Fruit fly (Drosophila melanogaster): ENCODE data around the gene Bin1.

Gene Bin1

dm6 chr3R:16152369-16152768 is 37.0 kb downstream of the Bin1 start:
- TF ChIP-seq Pif1B (GFP tag; optimal IDR thresholded peaks at IDR 0.05): no peak
- no peak for TF ChIP-seq Ets98B (GFP tag; IDR thresholded peaks at IDR 0.05)
- no peak for TF ChIP-seq CG15710 (tag; optimal IDR thresholded peaks at IDR 0.05)
- no peak for TF ChIP-seq Snoo (tag; optimal IDR thresholded peaks at IDR 0.05)
- TF ChIP-seq CG4496 (GFP tag; IDR thresholded peaks at IDR 0.05): no peak
- TF ChIP-seq CG8301 (tag; optimal IDR thresholded peaks at IDR 0.05): no peak
- TF ChIP-seq CG32121 (GFP tag; IDR thresholded peaks at IDR 0.05): peak; percentile 25; the same call in 1 of the 2 replicates

DNA sequence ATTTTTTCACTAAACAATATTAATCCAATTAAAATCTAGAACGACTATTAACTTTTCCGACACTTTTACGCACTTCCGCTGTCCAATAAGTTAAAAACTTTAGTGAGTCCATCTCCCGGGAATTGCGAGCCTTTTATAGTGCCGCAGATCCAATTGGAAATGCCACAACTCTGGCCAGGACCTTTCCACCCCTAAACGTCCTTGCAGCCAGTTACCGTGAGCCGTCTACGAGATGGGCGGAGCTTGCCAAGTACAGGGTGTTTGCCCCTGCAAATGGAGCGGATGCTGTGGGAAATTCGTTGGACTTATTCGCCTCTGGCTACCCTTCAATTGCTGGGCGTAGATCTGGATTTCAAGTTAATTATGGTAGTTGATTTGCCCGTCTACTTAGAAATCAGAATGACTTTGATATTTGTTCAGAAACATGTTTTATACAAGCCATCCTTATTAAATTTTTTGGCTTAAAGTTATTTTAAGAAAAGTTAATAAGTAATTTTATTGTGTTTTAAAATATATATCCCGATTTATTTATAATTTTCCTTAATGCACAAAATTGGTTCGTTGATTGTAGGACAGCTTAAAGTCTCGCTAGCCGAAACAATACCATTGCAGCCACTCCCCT is 38.0 kb downstream of the Bin1 start, which contains the start of gene Fer2:
Gene Fer2 (minus strand): TSS at position 74 of the 622 bp plus-strand sequence.
- peak; percentile 28 for TF ChIP-seq CG17806 (tag; optimal IDR thresholded peaks at IDR 0.05)
- TF ChIP-seq CG15710 (tag; optimal IDR thresholded peaks at IDR 0.05): peak; percentile 15
- TF ChIP-seq fd96Ca (GFP tag; IDR thresholded peaks at IDR 0.05): no peak
- peak; percentile 13 for TF ChIP-seq CG8301 (tag; optimal IDR thresholded peaks at IDR 0.05)
- peak; percentile 77 for TF ChIP-seq CG8159 (tag; optimal IDR thresholded peaks at IDR 0.05)

DNA sequence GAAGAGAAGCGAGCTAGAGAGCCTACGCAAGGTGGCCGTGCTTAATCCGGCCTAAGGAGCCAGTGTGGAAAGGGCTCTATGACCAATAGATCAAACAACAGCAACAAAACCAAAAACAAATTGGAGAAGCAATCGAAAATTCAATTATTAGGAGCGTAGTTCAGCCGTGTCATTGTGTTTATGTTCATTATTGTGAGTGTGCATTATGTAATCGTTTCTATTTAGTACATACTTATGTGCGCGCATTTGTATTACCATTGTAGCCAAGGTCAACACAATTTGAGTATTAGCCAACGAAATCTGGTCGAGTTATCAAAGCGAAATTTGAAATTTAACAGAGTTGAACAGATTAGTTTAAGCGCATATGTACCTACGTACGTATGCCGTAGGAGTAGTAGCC is 40.7 kb downstream of the Bin1 start:
- TF ChIP-seq CG8301 (tag; optimal IDR thresholded peaks at IDR 0.05) (no peak), CG17806 (tag; optimal IDR thresholded peaks at IDR 0.05) (no peak), CG13204 (GFP tag; optimal IDR thresholded peaks at IDR 0.05) (no peak), Snoo (tag; optimal IDR thresholded peaks at IDR 0.05) (no peak), CG9948 (tag; optimal IDR thresholded peaks at IDR 0.05) (no peak), Pif1A (GFP tag; optimal IDR thresholded peaks at IDR 0.05) (no peak), rn (GFP tag; IDR thresholded peaks at IDR 0.05) (no peak), D1 (tag; optimal IDR thresholded peaks at IDR 0.05) (no peak), EcR (GFP tag; optimal IDR thresholded peaks at IDR 0.05) (no peak), CG32121 (GFP tag; IDR thresholded peaks at IDR 0.05) (no peak), CG10348 (GFP tag; IDR thresholded peaks at IDR 0.05) (no peak), CG15710 (tag; optimal IDR thresholded peaks at IDR 0.05) (no peak), Pif1B (GFP tag; optimal IDR thresholded peaks at IDR 0.05) (no peak), CG8159 (tag; optimal IDR thresholded peaks at IDR 0.05) (no peak)

DNA sequence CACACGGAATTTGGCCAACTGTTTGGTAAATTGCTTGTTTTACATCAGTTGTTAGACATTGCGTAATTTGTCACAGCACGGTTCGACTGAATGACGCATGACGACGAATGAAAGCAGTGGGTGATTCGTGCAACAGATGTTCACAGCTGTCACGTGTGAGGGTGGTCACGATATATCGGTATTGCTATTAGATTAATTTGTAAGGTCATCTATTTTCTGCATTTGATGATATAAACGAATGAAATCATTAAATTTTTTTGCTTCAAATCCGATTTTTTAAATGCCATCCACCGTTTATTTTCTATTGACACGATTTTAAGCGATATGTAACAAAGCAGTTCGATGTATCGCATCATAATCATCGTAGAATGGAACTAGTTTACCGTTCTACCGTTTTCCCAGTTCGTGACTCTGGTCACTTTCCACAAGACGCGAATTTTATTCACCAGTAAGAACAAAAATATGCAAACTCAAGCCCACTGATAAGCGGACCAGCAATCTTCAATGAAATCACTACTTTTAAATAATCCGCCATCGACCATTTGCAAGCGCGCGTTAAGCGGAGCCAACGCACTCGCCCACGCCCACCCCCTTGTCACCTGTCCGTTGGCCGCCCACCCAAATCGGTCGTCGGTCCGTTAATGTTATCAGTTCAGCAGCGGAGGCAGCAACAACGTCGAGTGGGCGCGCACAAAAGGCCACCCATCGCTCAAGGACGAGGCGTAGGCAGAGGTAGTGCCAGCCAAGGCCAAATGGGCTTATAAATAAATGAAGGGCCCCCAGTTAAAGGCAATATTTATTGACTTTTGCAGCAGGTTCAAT is 42.5 kb downstream of the Bin1 start, which contains the start of the genes Mic26-27 and CG5916:
Gene Mic26-27 (minus strand): TSS at position 224 of the 822 bp plus-strand sequence.
Gene CG5916 (plus strand): TSS at position 398 of the 822 bp plus-strand sequence.
- TF ChIP-seq CG34367 (tag; optimal IDR thresholded peaks at IDR 0.05): no peak
- TF ChIP-seq Pif1A (GFP tag; optimal IDR thresholded peaks at IDR 0.05): peak; percentile 19
- TF ChIP-seq CG32121 (GFP tag; IDR thresholded peaks at IDR 0.05): peak; percentile 47; the same call in 1 of the 2 replicates
- no peak; the same call in 2 of the 3 replicates for TF ChIP-seq CG4496 (GFP tag; IDR thresholded peaks at IDR 0.05)
- TF ChIP-seq rn (GFP tag; IDR thresholded peaks at IDR 0.05): no peak
- TF ChIP-seq Pif1B (GFP tag; optimal IDR thresholded peaks at IDR 0.05): no peak
- peak; percentile 3 for TF ChIP-seq CG17806 (tag; optimal IDR thresholded peaks at IDR 0.05)
- TF ChIP-seq CG8301 (tag; optimal IDR thresholded peaks at IDR 0.05): peak; percentile 4
- peak; percentile 29 for TF ChIP-seq Snoo (tag; optimal IDR thresholded peaks at IDR 0.05)
- TF ChIP-seq Ets98B (GFP tag; IDR thresholded peaks at IDR 0.05): peak; percentile 65
- TF ChIP-seq D1 (tag; optimal IDR thresholded peaks at IDR 0.05): no peak
- TF ChIP-seq CG10348 (GFP tag; IDR thresholded peaks at IDR 0.05): no peak
- peak; percentile 86 for TF ChIP-seq fd96Ca (GFP tag; IDR thresholded peaks at IDR 0.05)
- no peak for TF ChIP-seq CG14655 (GFP tag; optimal IDR thresholded peaks at IDR 0.05)
- peak; percentile 46 for TF ChIP-seq CG13204 (GFP tag; optimal IDR thresholded peaks at IDR 0.05)
- peak; percentile 34 for TF ChIP-seq CG15710 (tag; optimal IDR thresholded peaks at IDR 0.05)
- peak; percentile 56 for TF ChIP-seq EcR (GFP tag; optimal IDR thresholded peaks at IDR 0.05)
- no peak for TF ChIP-seq CG9948 (tag; optimal IDR thresholded peaks at IDR 0.05)
- no peak for TF ChIP-seq CG12605 (GFP tag; IDR thresholded peaks at IDR 0.05)
- TF ChIP-seq CG8159 (tag; optimal IDR thresholded peaks at IDR 0.05): peak; percentile 35
- no peak for TF ChIP-seq gl (tag; optimal IDR thresholded peaks at IDR 0.05)
